Fruit fly (Drosophila melanogaster) whole organism, embryonic: ENCODE data around the gene Obp19d.

ENCODE experiments used
- Abd-B ChIP-seq: fragments of 200-800 bp; sonication (Bioruptor generic); optimal IDR thresholded peaks from 2 replicates; lab custom pipeline; 2018; ENCODE audit warnings: missing biosample characterization, mild to moderate bottlenecking, missing genetic modification characterization, moderate library complexity
- BEAF-32 ChIP-seq: fragments of 200-800 bp; sonication (Bioruptor generic); optimal IDR thresholded peaks from 3 replicates; lab custom pipeline; 2017; ENCODE audit warnings: missing biosample characterization, missing genetic modification characterization, mild to moderate bottlenecking, moderate library complexity, missing genetic modification reagents
- CG11560 ChIP-seq: fragments of 200-800 bp; sonication (Bioruptor generic); IDR thresholded peaks from 3 replicates; pipeline ENCODE4 v1.3.6; 2022; ENCODE audit warnings: missing biosample characterization, missing genetic modification characterization
- CG1233 ChIP-seq: fragments of 200-800 bp; sonication (Bioruptor generic); optimal IDR thresholded peaks from 4 replicates; lab custom pipeline; 2018; ENCODE audit warnings: missing biosample characterization, mild to moderate bottlenecking, missing genetic modification characterization
- CG14050 ChIP-seq: fragments of 200-800 bp; sonication (Bioruptor generic); IDR thresholded peaks from 3 replicates; pipeline ENCODE4 v1.3.6; 2022; ENCODE audit warnings: missing biosample characterization, missing genetic modification characterization
- CG14667 ChIP-seq: fragments of 200-800 bp; sonication (Bioruptor generic); IDR thresholded peaks from 2 replicates; pipeline ENCODE4 v1.3.6; 2022; ENCODE audit warnings: missing biosample characterization, missing genetic modification characterization
- CG14710 ChIP-seq: fragments of 200-800 bp; sonication (Bioruptor generic); optimal IDR thresholded peaks from 3 replicates; lab custom pipeline; 2019; ENCODE audit warnings: missing biosample characterization, mild to moderate bottlenecking, missing genetic modification characterization, moderate library complexity
- CG14860 ChIP-seq: fragments of 200-800 bp; sonication (Bioruptor generic); IDR thresholded peaks from 3 replicates; pipeline ENCODE4 v1.3.6; 2022; ENCODE audit warnings: missing biosample characterization, missing genetic modification characterization; ENCODE audit not compliant: partially characterized antibody
- CG16813 ChIP-seq: fragments of 200-800 bp; sonication (Bioruptor generic); IDR thresholded peaks from 3 replicates; pipeline ENCODE4 v1.3.6; 2022; ENCODE audit warnings: missing biosample characterization, missing genetic modification characterization; ENCODE audit not compliant: partially characterized antibody
- CG1792 ChIP-seq: fragments of 200-800 bp; sonication (Bioruptor generic); optimal IDR thresholded peaks from 2 replicates; lab custom pipeline; 2016; ENCODE audit warnings: missing biosample characterization, missing genetic modification characterization
- CG18011 ChIP-seq: fragments of 200-800 bp; sonication (Bioruptor generic); optimal IDR thresholded peaks from 2 replicates; lab custom pipeline; 2017; ENCODE audit warnings: missing biosample characterization, missing genetic modification characterization, mild to moderate bottlenecking, moderate library complexity, missing genotype
- CG1832 ChIP-seq: fragments of 200-800 bp; sonication (Bioruptor generic); optimal IDR thresholded peaks from 2 replicates; lab custom pipeline; 2017; ENCODE audit warnings: missing biosample characterization, mild to moderate bottlenecking, missing genetic modification characterization, inconsistent platforms
- CG18476 ChIP-seq: fragments of 200-800 bp; sonication (Bioruptor generic); optimal IDR thresholded peaks from 2 replicates; lab custom pipeline; 2016; ENCODE audit warnings: missing biosample characterization, mild to moderate bottlenecking, missing genetic modification characterization
- CG18619 ChIP-seq: fragments of 200-800 bp; sonication (Bioruptor generic); optimal IDR thresholded peaks from 3 replicates; lab custom pipeline; 2017; ENCODE audit warnings: missing biosample characterization, mild to moderate bottlenecking, missing genetic modification characterization
- CG2199 ChIP-seq: fragments of 200-800 bp; sonication (Bioruptor generic); IDR thresholded peaks from 3 replicates; pipeline ENCODE4 v1.3.6; 2022; ENCODE audit warnings: missing biosample characterization, missing genetic modification characterization
- CG2889 ChIP-seq: fragments of 200-800 bp; sonication (Bioruptor generic); IDR thresholded peaks from 3 replicates; pipeline ENCODE4 v1.3.6; 2022; ENCODE audit warnings: missing biosample characterization, missing genetic modification characterization
- CG34376 ChIP-seq: fragments of 200-800 bp; sonication (Bioruptor generic); optimal IDR thresholded peaks from 2 replicates; lab custom pipeline; 2018; ENCODE audit warnings: missing biosample characterization, mild to moderate bottlenecking, missing genetic modification characterization
- CG4854 ChIP-seq: fragments of 200-800 bp; sonication (Bioruptor generic); optimal IDR thresholded peaks from 2 replicates; lab custom pipeline; 2016; ENCODE audit warnings: missing biosample characterization, missing genetic modification characterization, inconsistent platforms
- CG7786 ChIP-seq: fragments of 200-800 bp; sonication (Bioruptor generic); optimal IDR thresholded peaks from 2 replicates; lab custom pipeline; 2016; ENCODE audit warnings: missing biosample characterization, missing genetic modification characterization
- CG7963 ChIP-seq: fragments of 200-800 bp; sonication (Bioruptor generic); IDR thresholded peaks from 3 replicates; pipeline ENCODE4 v1.3.6; 2022; ENCODE audit warnings: missing biosample characterization, missing genetic modification characterization; ENCODE audit not compliant: partially characterized antibody
- CG8281 ChIP-seq: fragments of 200-800 bp; sonication (Bioruptor generic); optimal IDR thresholded peaks from 2 replicates; lab custom pipeline; 2018; ENCODE audit warnings: missing biosample characterization, mild to moderate bottlenecking, missing genetic modification characterization, moderate library complexity
- CG8290 ChIP-seq, 3 experiments: fragments of 200-800 bp; sonication (Bioruptor generic); optimal IDR thresholded peaks; 2 replicates each; lab custom pipeline; 2016 to 2019; ENCODE audit warnings: missing biosample characterization in 3 of 3, missing genetic modification characterization in 3 of 3, mild to moderate bottlenecking in 2 of 3, moderate library complexity in 1 of 3
- CrebB ChIP-seq: fragments of 200-800 bp; sonication (Bioruptor generic); optimal IDR thresholded peaks from 3 replicates; lab custom pipeline; 2018; ENCODE audit warnings: missing biosample characterization, mild to moderate bottlenecking, missing genetic modification characterization
- D ChIP-seq, 2 experiments: fragments of 200-800 bp in 1 of 2; fragments of >200 bp in 1 of 2; sonication (Bioruptor generic) in 1 of 2; optimal IDR thresholded peaks; 2 replicates in 1 of 2; 3 replicates in 1 of 2; lab custom pipeline; 2017; ENCODE audit warnings: mild to moderate bottlenecking in 1 of 2, missing biosample characterization in 1 of 2, missing genetic modification characterization in 1 of 2, missing genetic modification reagents in 1 of 2
- Deaf1 ChIP-seq: fragments of 200-800 bp; optimal IDR thresholded peaks from 3 replicates; lab custom pipeline; 2019; ENCODE audit warnings: missing biosample characterization, mild to moderate bottlenecking, missing genetic modification characterization, moderate library complexity
- Dll ChIP-seq: fragments of 200-800 bp; sonication (Bioruptor generic); IDR thresholded peaks from 4 replicates; pipeline ENCODE4 v1.3.6; 2022; ENCODE audit warnings: missing biosample characterization, missing genetic modification characterization; ENCODE audit not compliant: partially characterized antibody
- Doc3 ChIP-seq: fragments of 200-800 bp; sonication (Bioruptor generic); IDR thresholded peaks from 3 replicates; pipeline ENCODE4 v1.3.6; 2022; ENCODE audit warnings: missing biosample characterization, missing genetic modification characterization; ENCODE audit not compliant: partially characterized antibody
- Dp ChIP-seq: fragments of 200-800 bp; sonication (Bioruptor generic); optimal IDR thresholded peaks from 2 replicates; lab custom pipeline; 2018; ENCODE audit warnings: missing biosample characterization, mild to moderate bottlenecking, missing genetic modification characterization, moderate library complexity
- E2f2 ChIP-seq: fragments of 200-800 bp; sonication (Bioruptor generic); IDR thresholded peaks from 2 replicates; pipeline ENCODE4 v1.3.6; 2022; ENCODE audit warnings: missing biosample characterization, missing genetic modification characterization
- NK7.1 ChIP-seq: fragments of 200-800 bp; sonication (Bioruptor generic); optimal IDR thresholded peaks from 3 replicates; lab custom pipeline; 2016; ENCODE audit warnings: missing biosample characterization, missing genetic modification characterization
- Nf-YB ChIP-seq: fragments of 200-800 bp; sonication (Bioruptor generic); optimal IDR thresholded peaks from 3 replicates; lab custom pipeline; 2019; ENCODE audit warnings: missing biosample characterization, mild to moderate bottlenecking, missing genetic modification characterization, moderate library complexity
- Xrp1 ChIP-seq: fragments of 200-800 bp; sonication (Bioruptor generic); IDR thresholded peaks from 2 replicates; pipeline ENCODE4 v1.3.6; 2022; ENCODE audit warnings: missing biosample characterization, missing genetic modification characterization
- amos ChIP-seq: fragments of 200-800 bp; sonication (Bioruptor generic); IDR thresholded peaks from 2 replicates; pipeline ENCODE4 v1.3.6; 2022; ENCODE audit warnings: missing biosample characterization, missing genetic modification characterization; ENCODE audit not compliant: partially characterized antibody
- bbx ChIP-seq: fragments of 200-800 bp; sonication (Bioruptor generic); IDR thresholded peaks from 2 replicates; pipeline ENCODE4 v1.3.6; 2022; ENCODE audit warnings: missing biosample characterization, missing genetic modification characterization; ENCODE audit not compliant: partially characterized antibody
- ewg ChIP-seq: fragments of 200-800 bp; sonication (Bioruptor generic); optimal IDR thresholded peaks from 3 replicates; lab custom pipeline; 2017; ENCODE audit warnings: mild to moderate bottlenecking, missing biosample characterization, missing genetic modification reagents, missing genetic modification characterization
- gsb-n ChIP-seq: fragments of 200-800 bp; sonication (Bioruptor generic); optimal IDR thresholded peaks from 3 replicates; lab custom pipeline; 2018; ENCODE audit warnings: missing biosample characterization, mild to moderate bottlenecking, missing genetic modification characterization
- ham ChIP-seq: fragments of 200-800 bp; sonication (Bioruptor generic); IDR thresholded peaks from 2 replicates; pipeline ENCODE4 v1.3.6; 2022; ENCODE audit warnings: missing biosample characterization, missing genetic modification characterization
- hb ChIP-seq: fragments of 200-800 bp; sonication (Bioruptor generic); IDR thresholded peaks from 3 replicates; pipeline ENCODE4 v1.3.6; 2022; ENCODE audit warnings: missing biosample characterization, missing genetic modification characterization; ENCODE audit not compliant: partially characterized antibody
- ken ChIP-seq: fragments of 200-800 bp; sonication (Bioruptor generic); IDR thresholded peaks from 3 replicates; pipeline ENCODE4 v1.3.6; 2022; ENCODE audit warnings: missing biosample characterization, missing genetic modification characterization
- lola ChIP-seq, 3 experiments: fragments of >200 bp in 2 of 3; fragments of 200-800 bp in 1 of 3; sonication (Bioruptor generic) in 1 of 3; optimal IDR thresholded peaks; 2 replicates each; lab custom pipeline; 2017 to 2019; ENCODE audit warnings: missing biosample characterization in 3 of 3, missing genetic modification characterization in 3 of 3, mild to moderate bottlenecking in 1 of 3, moderate library complexity in 1 of 3
- pzg ChIP-seq: fragments of 200-800 bp; sonication (Bioruptor generic); optimal IDR thresholded peaks from 3 replicates; lab custom pipeline; 2018; ENCODE audit warnings: missing biosample characterization, mild to moderate bottlenecking, missing genetic modification characterization, moderate library complexity
- scrt ChIP-seq: fragments of 200-800 bp; sonication (Bioruptor generic); optimal IDR thresholded peaks from 2 replicates; lab custom pipeline; 2018; ENCODE audit warnings: missing biosample characterization, mild to moderate bottlenecking, missing genetic modification characterization, moderate library complexity
- sens ChIP-seq: fragments of 200-800 bp; sonication (Bioruptor generic); peaks from one replicate; lab custom pipeline; 2016; ENCODE audit warnings: missing biosample characterization, missing genetic modification characterization
- sima ChIP-seq: fragments of 200-800 bp; sonication (Bioruptor generic); optimal IDR thresholded peaks from 2 replicates; lab custom pipeline; 2016; ENCODE audit warnings: missing biosample characterization, missing genetic modification characterization
- tio ChIP-seq: fragments of 200-800 bp; sonication (Bioruptor generic); optimal IDR thresholded peaks from 2 replicates; lab custom pipeline; 2017; ENCODE audit warnings: missing biosample characterization, missing genetic modification characterization, inconsistent platforms
- vnd ChIP-seq: fragments of 200-800 bp; sonication (Bioruptor generic); IDR thresholded peaks from 3 replicates; pipeline ENCODE4 v1.3.6; 2022; ENCODE audit warnings: missing biosample characterization, missing genetic modification characterization; ENCODE audit not compliant: partially characterized antibody
- wor ChIP-seq: fragments of 200-800 bp; sonication (Bioruptor generic); IDR thresholded peaks from 2 replicates; pipeline ENCODE4 v1.3.6; 2022; ENCODE audit warnings: missing biosample characterization, missing genetic modification characterization
- zen ChIP-seq: fragments of 200-800 bp; sonication (Bioruptor generic); optimal IDR thresholded peaks from 3 replicates; lab custom pipeline; 2018; ENCODE audit warnings: missing biosample characterization, mild to moderate bottlenecking, missing genetic modification characterization, moderate library complexity

The Obp19d gene

DNA sequence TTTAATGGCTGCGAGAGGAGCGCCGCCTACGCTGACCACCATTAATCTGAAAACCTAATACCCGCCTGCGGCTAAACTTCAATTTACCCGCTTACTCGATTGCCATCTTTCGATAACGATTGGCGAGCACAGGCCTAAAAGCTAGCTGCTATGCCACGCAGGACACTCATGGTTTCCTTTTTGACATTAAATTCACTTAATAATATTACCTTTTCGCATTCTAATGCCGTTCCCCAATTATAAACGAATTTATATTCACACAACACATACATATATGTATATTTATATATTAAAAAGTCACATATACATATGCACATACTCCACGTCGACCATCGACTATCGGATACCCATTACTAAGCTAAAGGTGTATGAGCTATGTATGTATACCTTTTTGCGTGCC lies 29.8 kb upstream of the Obp19d start (continued):
- TF ChIP-seq CG8281 (tag; lab: Kevin White, UChicago) (no peak), pzg (GFP tag; lab: Kevin White, UChicago) (peak; percentile 21), CG8290 (GFP tag; optimal IDR thresholded peaks at IDR 0.05; lab: Kevin White, UChicago) (no peak), CG8290 (tag; optimal IDR thresholded peaks at IDR 0.05; lab: Kevin White, UChicago) (no peak), CG18476 (no peak), ham (GFP tag; lab: Robert Waterston, UW) (no peak), CG18011 (GFP tag; lab: Kevin White, UChicago) (peak; percentile 95), CG18619 (GFP tag; lab: Kevin White, UChicago) (no peak), CG1233 (GFP tag; lab: Kevin White, UChicago) (no peak), Xrp1 (no peak), vnd (GFP tag; lab: Robert Waterston, UW) (peak; percentile 58; the same call in 2 of the 3 replicates), Deaf1 (no peak), CG16813 (peak; percentile 78), NK7.1 (GFP tag; lab: Kevin White, UChicago) (no peak), lola (GFP tag; optimal IDR thresholded peaks at IDR 0.05; lab: Kevin White, UChicago) (no peak), Abd-B (GFP tag; lab: Kevin White, UChicago) (no peak), D (optimal IDR thresholded peaks at IDR 0.05; lab: Kevin White, UChicago) (no peak), D (GFP tag; optimal IDR thresholded peaks at IDR 0.05; lab: Kevin White, UChicago) (no peak), Dll (peak; percentile 30; the same call in 1 of the 4 replicates), Dp (GFP tag; lab: Kevin White, UChicago) (peak; percentile 66), CG7963 (GFP tag; lab: Robert Waterston, UW) (0 out of 3 replicates have a peak, but pooled peaks have one; percentile 42), E2f2 (GFP tag; lab: Robert Waterston, UW) (peak; percentile 78), wor (GFP tag; lab: Robert Waterston, UW) (no peak), CG11560 (tag; lab: Robert Waterston, UW) (peak; percentile 95), CG14050 (GFP tag; lab: Robert Waterston, UW) (no peak), tio (GFP tag; lab: Kevin White, UChicago) (no peak), CG2889 (GFP tag; lab: Robert Waterston, UW) (no peak), ken (GFP tag; lab: Robert Waterston, UW) (no peak), CG1792 (no peak), CG34376 (GFP tag; lab: Kevin White, UChicago) (no peak), gsb-n (tag; lab: Kevin White, UChicago) (no peak), CG4854 (GFP tag; lab: Kevin White, UChicago) (no peak), zen (peak; percentile 2), Doc3 (no peak), amos (GFP tag; lab: Robert Waterston, UW) (0 out of 2 replicates have a peak, but pooled peaks have one; percentile 41), CG2199 (GFP tag; lab: Robert Waterston, UW) (no peak), CrebB (no peak), bbx (GFP tag; lab: Robert Waterston, UW) (peak; percentile 33), CG7786 (no peak), BEAF-32 (GFP tag; lab: Kevin White, UChicago) (peak; percentile 26), sima (GFP tag; lab: Kevin White, UChicago) (no peak), CG14667 (GFP tag; lab: Robert Waterston, UW) (no peak), CG14710 (tag; lab: Kevin White, UChicago) (no peak), scrt (GFP tag; lab: Kevin White, UChicago) (no peak), hb (peak; percentile 77), CG14860 (GFP tag; lab: Robert Waterston, UW) (peak; percentile 73), ewg (GFP tag; lab: Kevin White, UChicago) (no peak), Nf-YB (GFP tag; lab: Kevin White, UChicago) (no peak), CG1832 (GFP tag; lab: Kevin White, UChicago) (no peak), sens (peak; percentile 11)
